Worm (Caenorhabditis elegans) whole organism, young adult: ENCODE results near the gene F44F4.3.

ENCODE experiments used
- D2030.7 ChIP-seq: fragments of 200-800 bp; sonication (Bioruptor generic); IDR thresholded peaks from 2 replicates; pipeline ENCODE4 v1.3.6; 2022; ENCODE audit warnings: missing genetic modification reagents, missing genetic modification characterization, missing compliant biosample characterization
- F33H1.4 ChIP-seq: fragments of 200-800 bp; sonication (Bioruptor generic); IDR thresholded peaks from 2 replicates; pipeline ENCODE4 v1.3.6; 2022; ENCODE audit warnings: missing genetic modification reagents, missing genetic modification characterization, missing compliant biosample characterization
- F49E8.2 ChIP-seq: sonication (generic microtip); optimal IDR thresholded peaks from 3 replicates; lab custom pipeline; 2017; ENCODE audit warnings: missing genetic modification characterization, mild to moderate bottlenecking, missing compliant biosample characterization, antibody characterized with exemption, moderate library complexity; ENCODE audit not compliant: insufficient read depth
- F57A8.1 ChIP-seq: fragments of 200-800 bp; sonication (Bioruptor generic); optimal IDR thresholded peaks from 2 replicates; lab custom pipeline; 2018; ENCODE audit warnings: mild to moderate bottlenecking, missing genetic modification characterization, moderate library complexity, missing compliant biosample characterization
- K12H6.12 ChIP-seq: fragments of 200-800 bp; sonication (Bioruptor generic); optimal IDR thresholded peaks from 2 replicates; lab custom pipeline; 2018; ENCODE audit warnings: mild to moderate bottlenecking, missing genetic modification characterization, missing compliant biosample characterization
- T26A5.8 ChIP-seq: sonication (generic microtip); optimal IDR thresholded peaks from 2 replicates; lab custom pipeline; 2016; ENCODE audit warnings: missing genetic modification characterization, missing compliant biosample characterization
- Y95B8A.8 ChIP-seq: fragments of 200-800 bp; sonication (Bioruptor generic); IDR thresholded peaks from 2 replicates; pipeline ENCODE4 v1.3.6; 2022; ENCODE audit warnings: missing genetic modification reagents, missing genetic modification characterization, missing compliant biosample characterization
- ZK185.1 ChIP-seq: sonication (generic microtip); optimal IDR thresholded peaks from 2 replicates; lab custom pipeline; 2016; ENCODE audit warnings: mild to moderate bottlenecking, missing genetic modification characterization, missing compliant biosample characterization; ENCODE audit not compliant: poor library complexity, severe bottlenecking
- ama-1 ChIP-seq, 3 experiments: fragments of 150-350 bp in 1 of 3; sonication (generic microtip) in 2 of 3; optimal IDR thresholded peaks; 2 replicates each; lab custom pipeline; 2014 to 2018; ENCODE audit warnings: missing biosample characterization in 2 of 3, missing genetic modification characterization in 2 of 3, missing genetic modification reagents in 2 of 3
- atf-7 ChIP-seq: sonication (generic microtip); optimal IDR thresholded peaks from 2 replicates; lab custom pipeline; 2017; ENCODE audit warnings: mild to moderate bottlenecking, missing genetic modification characterization, missing compliant biosample characterization
- attf-5 ChIP-seq: fragments of 200-800 bp; sonication (Bioruptor generic); optimal IDR thresholded peaks from 2 replicates; lab custom pipeline; 2018; ENCODE audit warnings: mild to moderate bottlenecking, missing genetic modification characterization, missing compliant biosample characterization
- attf-6 ChIP-seq: fragments of 200-800 bp; sonication (Bioruptor generic); IDR thresholded peaks from 2 replicates; pipeline ENCODE4 v1.3.6; 2022; ENCODE audit warnings: missing genetic modification reagents, missing genetic modification characterization, missing compliant biosample characterization
- cebp-1 ChIP-seq, 2 experiments: fragments of 200-800 bp in 1 of 2; sonication (Bioruptor generic) in 1 of 2; sonication (generic microtip) in 1 of 2; IDR thresholded peaks in 1 of 2; optimal IDR thresholded peaks in 1 of 2; 2 replicates each; pipeline versions ENCODE4 v1.3.6 to Lab custom; 2017 to 2022; ENCODE audit warnings: missing compliant biosample characterization in 2 of 2, missing genetic modification characterization in 2 of 2, mild to moderate bottlenecking in 1 of 2, missing genetic modification reagents in 1 of 2, moderate library complexity in 1 of 2
- ceh-27 ChIP-seq: fragments of 200-800 bp; sonication (Bioruptor generic); optimal IDR thresholded peaks from 2 replicates; lab custom pipeline; 2018; ENCODE audit warnings: mild to moderate bottlenecking, missing genetic modification characterization, moderate library complexity, missing compliant biosample characterization
- ceh-40 ChIP-seq: fragments of 200-800 bp; sonication (Bioruptor generic); IDR thresholded peaks from 2 replicates; pipeline ENCODE4 v1.3.6; 2022; ENCODE audit warnings: missing genetic modification characterization, missing compliant biosample characterization
- ceh-91 ChIP-seq: fragments of 200-800 bp; sonication (Bioruptor generic); IDR thresholded peaks from 2 replicates; pipeline ENCODE4 v1.3.6; 2022; ENCODE audit warnings: missing genetic modification reagents, missing genetic modification characterization, missing compliant biosample characterization
- die-1 ChIP-seq: sonication (generic microtip); optimal IDR thresholded peaks from 2 replicates; lab custom pipeline; 2016; ENCODE audit warnings: missing genotype, mild to moderate bottlenecking, missing genetic modification characterization, missing compliant biosample characterization
- dox-1 ChIP-seq: fragments of 200-800 bp; sonication (Bioruptor generic); IDR thresholded peaks from 2 replicates; pipeline ENCODE4 v1.3.6; 2022; ENCODE audit warnings: missing genetic modification reagents, missing genetic modification characterization, missing compliant biosample characterization
- dpl-1 ChIP-seq: fragments of 150-350 bp; optimal IDR thresholded peaks from 2 replicates; lab custom pipeline; 2014; ENCODE audit warnings: missing biosample characterization, missing genetic modification reagents, missing genetic modification characterization
- ekl-4 ChIP-seq: fragments of 200-800 bp; sonication (Bioruptor generic); IDR thresholded peaks from 2 replicates; pipeline ENCODE4 v1.3.6; 2022; ENCODE audit warnings: missing genetic modification reagents, missing genetic modification characterization, missing compliant biosample characterization
- hlh-12 ChIP-seq: sonication (generic microtip); optimal IDR thresholded peaks from 2 replicates; lab custom pipeline; 2016; ENCODE audit warnings: missing genetic modification characterization, missing compliant biosample characterization
- let-607 ChIP-seq, 2 experiments: fragments of 200-800 bp in 1 of 2; sonication (Bioruptor generic) in 1 of 2; sonication (generic microtip) in 1 of 2; optimal IDR thresholded peaks; 2 replicates each; lab custom pipeline; 2016 to 2018; ENCODE audit warnings: mild to moderate bottlenecking in 2 of 2, missing compliant biosample characterization in 2 of 2, missing genetic modification characterization in 2 of 2, moderate library complexity in 2 of 2, missing genotype in 1 of 2
- lin-54 ChIP-seq: fragments of 200-800 bp; sonication (Bioruptor generic); optimal IDR thresholded peaks from 2 replicates; lab custom pipeline; 2018; ENCODE audit warnings: mild to moderate bottlenecking, missing genetic modification characterization, missing compliant biosample characterization
- lsl-1 ChIP-seq: fragments of 200-800 bp; sonication (Bioruptor generic); optimal IDR thresholded peaks from 2 replicates; lab custom pipeline; 2018; ENCODE audit warnings: mild to moderate bottlenecking, missing genetic modification characterization, moderate library complexity, missing compliant biosample characterization
- madf-10 ChIP-seq: sonication (generic microtip); optimal IDR thresholded peaks from 2 replicates; lab custom pipeline; 2016; ENCODE audit warnings: mild to moderate bottlenecking, missing genetic modification characterization, missing compliant biosample characterization
- madf-6 ChIP-seq: fragments of 200-800 bp; sonication (Bioruptor generic); IDR thresholded peaks from 2 replicates; pipeline ENCODE4 v1.3.6; 2022; ENCODE audit warnings: missing genetic modification reagents, missing genetic modification characterization, missing compliant biosample characterization
- madf-8 ChIP-seq: fragments of 200-800 bp; sonication (Bioruptor generic); conservative IDR thresholded peaks from 2 replicates; pipeline ENCODE4 v1.3.6; 2022; ENCODE audit warnings: missing genetic modification reagents, missing genetic modification characterization, missing compliant biosample characterization
- mcd-1 ChIP-seq: fragments of 200-800 bp; sonication (Bioruptor generic); IDR thresholded peaks from 2 replicates; pipeline ENCODE4 v1.3.6; 2022; ENCODE audit warnings: missing genetic modification reagents, missing genetic modification characterization, missing compliant biosample characterization
- mxl-1 ChIP-seq: sonication (generic microtip); optimal IDR thresholded peaks from 2 replicates; lab custom pipeline; 2016; ENCODE audit warnings: missing genetic modification characterization, missing compliant biosample characterization
- nfyb-1 ChIP-seq: fragments of 200-800 bp; sonication (Bioruptor generic); IDR thresholded peaks from 2 replicates; pipeline ENCODE4 v1.3.6; 2022; ENCODE audit warnings: missing genetic modification reagents, missing genetic modification characterization, missing compliant biosample characterization
- nhr-27 ChIP-seq: fragments of 200-800 bp; sonication (Bioruptor generic); optimal IDR thresholded peaks from 2 replicates; lab custom pipeline; 2018; ENCODE audit warnings: mild to moderate bottlenecking, missing genetic modification characterization, moderate library complexity, missing compliant biosample characterization
- nhr-80 ChIP-seq: sonication (generic microtip); optimal IDR thresholded peaks from 2 replicates; lab custom pipeline; 2016; ENCODE audit warnings: missing genetic modification characterization, missing compliant biosample characterization
- rcor-1 ChIP-seq: fragments of 200-800 bp; sonication (Bioruptor generic); IDR thresholded peaks from 2 replicates; pipeline ENCODE4 v1.3.6; 2022; ENCODE audit warnings: missing genetic modification reagents, missing genetic modification characterization, missing compliant biosample characterization
- rec-8 ChIP-seq, 2 experiments: sonication (generic microtip); optimal IDR thresholded peaks; 2 replicates each; lab custom pipeline; 2016; ENCODE audit warnings: mild to moderate bottlenecking in 2 of 2, missing genetic modification characterization in 2 of 2, missing genetic modification reagents in 2 of 2, missing genotype in 2 of 2, missing biosample characterization in 1 of 2, missing compliant biosample characterization in 1 of 2, moderate library complexity in 1 of 2
- snpc-1.1 ChIP-seq: sonication (generic microtip); optimal IDR thresholded peaks from 2 replicates; lab custom pipeline; 2017; ENCODE audit warnings: missing genetic modification characterization, mild to moderate bottlenecking, missing compliant biosample characterization, antibody characterized with exemption, moderate library complexity, missing genotype, missing genetic modification reagents; ENCODE audit not compliant: insufficient read depth
- tbx-9 ChIP-seq: sonication (generic microtip); optimal IDR thresholded peaks from 2 replicates; lab custom pipeline; 2016; ENCODE audit warnings: borderline replicate concordance, missing genetic modification characterization, inconsistent platforms, missing compliant biosample characterization
- unc-130 ChIP-seq: sonication (generic microtip); optimal IDR thresholded peaks from 2 replicates; lab custom pipeline; 2016; ENCODE audit warnings: missing genetic modification reagents, missing genetic modification characterization, missing compliant biosample characterization
- unc-62 ChIP-seq: fragments of 150-350 bp; optimal IDR thresholded peaks from 2 replicates; lab custom pipeline; 2014; ENCODE audit warnings: missing biosample characterization, missing genetic modification reagents, missing genetic modification characterization
- xnd-1 ChIP-seq: sonication (generic microtip); optimal IDR thresholded peaks from 2 replicates; lab custom pipeline; 2016; ENCODE audit warnings: missing genotype, missing genetic modification reagents, missing genetic modification characterization, missing compliant biosample characterization

Gene F44F4.3

ce11 chrII:10861305-10861704 lies 24.4 kb downstream of the F44F4.3 start:
- TF ChIP-seq K12H6.12 (no peak), madf-8 (GFP tag; lab: Robert Waterston, UW) (no peak), F57A8.1 (no peak), nfyb-1 (GFP tag; lab: Robert Waterston, UW) (peak; percentile 80)

- TF ChIP-seq atf-7 (tag; lab: Kevin White, UChicago) (peak; percentile 11), ceh-40 (GFP tag; lab: Robert Waterston, UW) (no peak), dox-1 (GFP tag; lab: Robert Waterston, UW) (peak; percentile 61; the same call in 1 of the 2 replicates), ama-1 (optimal IDR thresholded peaks at IDR 0.05; lab: Kevin White, UChicago) (no peak), ama-1 (GFP tag; optimal IDR thresholded peaks at IDR 0.05; lab: Kevin White, UChicago) (no peak), hlh-12 (no peak), attf-5 (GFP tag; lab: Kevin White, UChicago) (peak; percentile 7), cebp-1 (GFP tag; IDR thresholded peaks at IDR 0.05; lab: Robert Waterston, UW) (no peak), cebp-1 (tag; optimal IDR thresholded peaks at IDR 0.05; lab: Kevin White, UChicago) (peak; percentile 41), unc-62 (GFP tag; lab: Kevin White, UChicago) (no peak), nhr-80 (tag; lab: Kevin White, UChicago) (peak; percentile 94), madf-10 (tag; lab: Kevin White, UChicago) (no peak), tbx-9 (tag; lab: Kevin White, UChicago) (no peak)
- TF ChIP-seq, all 124 proteins: peak for 5
Measured at ce11 chrII:10860840-10861239, 24.9 kb downstream of the F44F4.3 start, which contains the start of gene M106.3. M106.3 (minus strand) TSS chrII:10860909.

DNA sequence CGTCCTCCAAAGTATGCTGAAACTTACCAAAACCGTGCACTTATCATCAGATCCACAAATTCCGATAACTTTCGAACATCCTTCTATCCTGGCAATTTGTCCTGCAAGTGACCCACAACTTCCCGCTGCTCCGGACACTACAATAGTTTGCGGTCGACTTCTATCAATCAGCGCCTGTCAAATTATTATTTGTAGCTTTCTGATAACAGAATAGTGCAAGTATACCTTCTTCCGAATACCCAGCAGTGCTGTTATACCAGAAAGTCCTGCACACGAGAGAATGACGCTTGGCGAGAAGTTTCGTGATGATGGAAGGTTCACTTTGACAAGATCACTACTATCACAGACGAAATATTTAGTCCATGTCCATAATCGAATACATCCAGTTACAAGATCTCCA lies 26.4 kb downstream of the F44F4.3 start:
- TF ChIP-seq ekl-4 (GFP tag; lab: Robert Waterston, UW) (0 out of 2 replicates have a peak, but pooled peaks have one; percentile 26), nhr-80 (tag; lab: Kevin White, UChicago) (peak; percentile 70), dox-1 (GFP tag; lab: Robert Waterston, UW) (peak; percentile 37; the same call in 1 of the 2 replicates), nfyb-1 (GFP tag; lab: Robert Waterston, UW) (0 out of 2 replicates have a peak, but pooled peaks have one; percentile 13), ZK185.1 (tag; lab: Kevin White, UChicago) (no peak), rec-8 (tag; optimal IDR thresholded peaks at IDR 0.05; lab: Kevin White, UChicago) (no peak), mcd-1 (no peak)

DNA sequence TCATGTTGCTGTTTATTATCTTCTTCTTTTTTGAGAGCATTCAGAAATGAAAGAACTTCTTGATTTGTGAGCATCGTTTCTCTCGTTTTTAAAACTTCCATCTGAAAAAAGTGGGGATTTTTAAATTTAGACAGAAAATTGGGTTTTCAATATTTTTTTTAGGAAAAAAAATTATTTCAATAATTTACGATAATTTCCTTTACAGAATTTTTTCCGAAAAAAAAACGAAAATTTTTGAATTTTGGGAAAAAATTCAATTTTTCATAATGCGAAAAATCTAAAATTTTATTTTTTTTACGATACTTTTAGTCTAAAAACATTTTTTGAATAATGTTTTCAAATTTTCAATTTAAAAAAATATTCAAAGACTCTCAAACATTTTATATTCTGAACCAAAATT lies 28.6 kb downstream of the F44F4.3 start, which contains the start of gene M106.7:
Gene M106.7, minus strand, starts transcription at position 101 of the 400 bp plus-strand sequence.
- TF ChIP-seq unc-130 (no peak), attf-6 (GFP tag; lab: Robert Waterston, UW) (no peak)

- TF ChIP-seq nhr-27 (no peak), F49E8.2 (tag; lab: Kevin White, UChicago) (peak; percentile 36), lin-54 (GFP tag; lab: Kevin White, UChicago) (peak; percentile 21), F33H1.4 (peak; percentile 62), die-1 (tag; lab: Kevin White, UChicago) (no peak), cebp-1 (GFP tag; IDR thresholded peaks at IDR 0.05; lab: Robert Waterston, UW) (no peak), cebp-1 (tag; optimal IDR thresholded peaks at IDR 0.05; lab: Kevin White, UChicago) (no peak), Y95B8A.8 (no peak), T26A5.8 (tag; lab: Kevin White, UChicago) (no peak), lsl-1 (GFP tag; lab: Kevin White, UChicago) (peak; percentile 90), let-607 (tag; optimal IDR thresholded peaks at IDR 0.05; lab: Kevin White, UChicago) (no peak), snpc-1.1 (no peak), ceh-27 (GFP tag; lab: Kevin White, UChicago) (no peak), D2030.7 (GFP tag; lab: Robert Waterston, UW) (peak; percentile 27; the same call in 1 of the 2 replicates), madf-8 (GFP tag; lab: Robert Waterston, UW) (peak; percentile 61), ceh-91 (GFP tag; lab: Robert Waterston, UW) (0 out of 2 replicates have a peak, but pooled peaks have one; percentile 10), atf-7 (tag; lab: Kevin White, UChicago) (no peak), madf-6 (GFP tag; lab: Robert Waterston, UW) (peak; percentile 92), dpl-1 (GFP tag; lab: Kevin White, UChicago) (peak; percentile 4), rcor-1 (GFP tag; lab: Robert Waterston, UW) (no peak), mcd-1 (no peak), mxl-1 (tag; lab: Kevin White, UChicago) (no peak), xnd-1 (peak; percentile 83)
Measured at ce11 chrII:10852880-10853279, 32.8 kb downstream of the F44F4.3 start.
